Worm (Caenorhabditis elegans): ENCODE results near the gene clc-29.

DNA sequence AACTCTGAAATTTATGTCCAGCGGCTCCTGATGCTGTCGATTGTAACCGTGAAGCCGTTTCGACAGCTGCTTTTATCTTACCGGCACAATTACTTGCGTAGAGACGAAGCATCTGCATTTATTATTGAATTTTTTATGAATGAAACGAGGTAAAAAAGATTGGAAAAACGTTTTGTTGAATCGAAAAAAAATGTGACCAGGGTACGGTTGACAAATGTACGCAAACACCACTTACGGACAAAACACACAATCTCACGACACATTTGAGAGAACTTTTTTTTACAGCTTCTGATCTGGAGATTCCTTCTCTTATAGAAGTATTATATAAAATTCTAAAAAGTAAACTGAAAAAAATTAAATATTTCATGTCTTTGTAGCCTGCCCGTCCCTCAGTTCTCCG, 15.9 kb downstream of the clc-29 start, which contains the start of the genes mrps-18A and ZC262.2:
- TF ChIP-seq unc-62 (GFP tag; optimal IDR thresholded peaks at IDR 0.05) = no peak
- TF ChIP-seq lin-39 (tag; optimal IDR thresholded peaks at IDR 0.05) = no peak
- TF ChIP-seq mdl-1 (tag; optimal IDR thresholded peaks at IDR 0.05) = no peak
- TF ChIP-seq sea-2 (GFP tag; optimal IDR thresholded peaks at IDR 0.05) = no peak
- no peak for TF ChIP-seq nhr-11 (tag; optimal IDR thresholded peaks at IDR 0.05)
- TF ChIP-seq aly-2 (tag; optimal IDR thresholded peaks at IDR 0.05) = no peak
- TF ChIP-seq fkh-10 (GFP tag; optimal IDR thresholded peaks at IDR 0.05) = no peak
- no peak for TF ChIP-seq ZK546.5 (tag; optimal IDR thresholded peaks at IDR 0.05)
- no peak for TF ChIP-seq ama-1 (optimal IDR thresholded peaks at IDR 0.05)
- TF ChIP-seq elt-2 (tag; optimal IDR thresholded peaks at IDR 0.05) = no peak
- TF ChIP-seq R02D3.7 (tag; optimal IDR thresholded peaks at IDR 0.05) = no peak
- TF ChIP-seq fkh-2 (tag; optimal IDR thresholded peaks at IDR 0.05) = no peak

All from whole organism, L3 larva.